Worm (Caenorhabditis elegans): Measurements from ENCODE around the gene C26B9.5.

Gene C26B9.5

ce11 chrX:5337959-5338358 is 8.7 kb downstream of the C26B9.5 start, which contains the start of gene C26B9.3:
Gene C26B9.3, plus strand, starts transcription at chrX:5338301.
- no peak for TF ChIP-seq tbx-8 (GFP tag; optimal IDR thresholded peaks at IDR 0.05)
- peak; percentile 64 for TF ChIP-seq ham-2 (GFP tag; optimal IDR thresholded peaks at IDR 0.05)
- TF ChIP-seq drap-1 (GFP tag; optimal IDR thresholded peaks at IDR 0.05) = no peak
- no peak for TF ChIP-seq zip-8 (tag; optimal IDR thresholded peaks at IDR 0.05)
- no peak for TF ChIP-seq ces-1 (GFP tag; optimal IDR thresholded peaks at IDR 0.05)
- TF ChIP-seq nhr-76 (tag; optimal IDR thresholded peaks at IDR 0.05) = no peak
- no peak for TF ChIP-seq ceh-83 (GFP tag; optimal IDR thresholded peaks at IDR 0.05)
- peak; percentile 87 for TF ChIP-seq blmp-1 (tag; optimal IDR thresholded peaks at IDR 0.05)
- TF ChIP-seq ceh-43 (GFP tag; optimal IDR thresholded peaks at IDR 0.05) = no peak
- no peak for TF ChIP-seq flh-1 (GFP tag; optimal IDR thresholded peaks at IDR 0.05)
- peak; percentile 5 for TF ChIP-seq elt-1 (tag; optimal IDR thresholded peaks at IDR 0.05; ENCODE audit: borderline replicate concordance, insufficient read depth)
- TF ChIP-seq sptf-1 (tag; optimal IDR thresholded peaks at IDR 0.05) = no peak
- TF ChIP-seq mab-5 (tag; optimal IDR thresholded peaks at IDR 0.05) = no peak
- no peak for TF ChIP-seq ztf-11 (tag; optimal IDR thresholded peaks at IDR 0.05)
- no peak for TF ChIP-seq M03D4.4 (tag; optimal IDR thresholded peaks at IDR 0.05)
- TF ChIP-seq nhr-237 (tag; optimal IDR thresholded peaks at IDR 0.05) = no peak
- no peak for TF ChIP-seq unc-62 (GFP tag; optimal IDR thresholded peaks at IDR 0.05)
- no peak for TF ChIP-seq unc-120 (tag; optimal IDR thresholded peaks at IDR 0.05; ENCODE audit: poor library complexity, severe bottlenecking)
- TF ChIP-seq pha-4 (tag; optimal IDR thresholded peaks at IDR 0.05) = no peak
- TF ChIP-seq nhr-28 (tag; optimal IDR thresholded peaks at IDR 0.05) = no peak

ce11 chrX:5339357-5339756 is 10.1 kb downstream of the C26B9.5 start:
- TF ChIP-seq mls-2 (tag; optimal IDR thresholded peaks at IDR 0.05) = no peak

- no peak for TF ChIP-seq ceh-43 (GFP tag; optimal IDR thresholded peaks at IDR 0.05)
- TF ChIP-seq sptf-1 (tag; optimal IDR thresholded peaks at IDR 0.05) = no peak
- TF ChIP-seq pha-4 (tag; optimal IDR thresholded peaks at IDR 0.05) = no peak
- no peak for TF ChIP-seq nhr-237 (tag; optimal IDR thresholded peaks at IDR 0.05)
- TF ChIP-seq lin-32 (GFP tag; optimal IDR thresholded peaks at IDR 0.05) = no peak
- TF ChIP-seq unc-62 (GFP tag; optimal IDR thresholded peaks at IDR 0.05) = no peak
- no peak for TF ChIP-seq ztf-11 (tag; optimal IDR thresholded peaks at IDR 0.05)
- no peak for TF ChIP-seq M03D4.4 (tag; optimal IDR thresholded peaks at IDR 0.05)
- TF ChIP-seq tbx-8 (GFP tag; optimal IDR thresholded peaks at IDR 0.05) = no peak
- TF ChIP-seq zip-8 (tag; optimal IDR thresholded peaks at IDR 0.05) = no peak
- no peak for TF ChIP-seq mep-1 (tag; optimal IDR thresholded peaks at IDR 0.05)
- TF ChIP-seq ham-2 (GFP tag; optimal IDR thresholded peaks at IDR 0.05) = no peak
- TF ChIP-seq ceh-39 (tag; optimal IDR thresholded peaks at IDR 0.05) = no peak
- TF ChIP-seq elt-1 (tag; optimal IDR thresholded peaks at IDR 0.05; ENCODE audit: borderline replicate concordance, insufficient read depth) = no peak
Observed at ce11 chrX:5339889-5340288, 10.6 kb downstream of the C26B9.5 start, which contains the start of gene C26B9.2. Gene C26B9.2, plus strand, starts transcription at chrX:5340189.

ce11 chrX:5342007-5342406 is 12.7 kb downstream of the C26B9.5 start, which contains the start of gene C26B9.7:
Gene C26B9.7, plus strand, starts transcription at chrX:5342307.
- no peak for TF ChIP-seq M03D4.4 (tag; optimal IDR thresholded peaks at IDR 0.05)
- TF ChIP-seq nhr-237 (tag; optimal IDR thresholded peaks at IDR 0.05) = no peak
- TF ChIP-seq elt-3 (tag; optimal IDR thresholded peaks at IDR 0.05) = no peak
- no peak for TF ChIP-seq drap-1 (GFP tag; optimal IDR thresholded peaks at IDR 0.05)
- TF ChIP-seq ceh-43 (GFP tag; optimal IDR thresholded peaks at IDR 0.05) = no peak
- no peak for TF ChIP-seq snpc-4 (tag; optimal IDR thresholded peaks at IDR 0.05)
- TF ChIP-seq lsy-2 (tag; optimal IDR thresholded peaks at IDR 0.05) = no peak
- no peak for TF ChIP-seq ham-2 (GFP tag; optimal IDR thresholded peaks at IDR 0.05)
- TF ChIP-seq unc-39 (tag; optimal IDR thresholded peaks at IDR 0.05) = no peak
- no peak for TF ChIP-seq nhr-28 (tag; optimal IDR thresholded peaks at IDR 0.05)
- no peak for TF ChIP-seq unc-120 (tag; optimal IDR thresholded peaks at IDR 0.05; ENCODE audit: poor library complexity, severe bottlenecking)
- TF ChIP-seq tbx-8 (GFP tag; optimal IDR thresholded peaks at IDR 0.05) = no peak
- no peak for TF ChIP-seq flh-1 (GFP tag; optimal IDR thresholded peaks at IDR 0.05)
- TF ChIP-seq unc-62 (GFP tag; optimal IDR thresholded peaks at IDR 0.05) = no peak

ce11 chrX:5344287-5344686 is 15.0 kb downstream of the C26B9.5 start, which contains the start of gene C26B9.1:
Gene C26B9.1, plus strand, starts transcription at chrX:5344587.
- TF ChIP-seq nhr-76 (tag; optimal IDR thresholded peaks at IDR 0.05) = no peak
- no peak for TF ChIP-seq elt-3 (tag; optimal IDR thresholded peaks at IDR 0.05)
- TF ChIP-seq bed-3 (GFP tag; optimal IDR thresholded peaks at IDR 0.05) = no peak
- no peak for TF ChIP-seq mls-2 (tag; optimal IDR thresholded peaks at IDR 0.05)
- no peak for TF ChIP-seq ztf-11 (tag; optimal IDR thresholded peaks at IDR 0.05)
- TF ChIP-seq ceh-83 (GFP tag; optimal IDR thresholded peaks at IDR 0.05) = no peak
- TF ChIP-seq pha-4 (tag; optimal IDR thresholded peaks at IDR 0.05) = no peak
- TF ChIP-seq ceh-43 (GFP tag; optimal IDR thresholded peaks at IDR 0.05) = no peak
